Fruit fly (Drosophila melanogaster) whole organism, adult: Measurements from ENCODE around the gene InR.

Experiments
- CG11617 ChIP-seq: fragments of 200-800 bp; sonication (Bioruptor generic); optimal IDR thresholded peaks from 2 replicates; lab custom pipeline; 2017; ENCODE audit warnings: mild to moderate bottlenecking, missing biosample characterization, missing genetic modification reagents, missing genetic modification characterization
- CG12768 ChIP-seq: fragments of 200-800 bp; sonication (Bioruptor generic); optimal IDR thresholded peaks from 2 replicates; lab custom pipeline; 2017; ENCODE audit warnings: missing biosample characterization, missing genetic modification characterization, mild to moderate bottlenecking, moderate library complexity, missing genetic modification reagents
- CG14711 ChIP-seq: fragments of 200-800 bp; sonication (Bioruptor generic); optimal IDR thresholded peaks from 2 replicates; lab custom pipeline; 2018; ENCODE audit warnings: missing biosample characterization, mild to moderate bottlenecking, missing genetic modification characterization, moderate library complexity
- CG1620 ChIP-seq: fragments of 200-800 bp; sonication (Bioruptor generic); optimal IDR thresholded peaks from 2 replicates; lab custom pipeline; 2016; ENCODE audit warnings: missing biosample characterization, missing genetic modification characterization
- CG33017 ChIP-seq: fragments of 200-800 bp; sonication (Bioruptor generic); optimal IDR thresholded peaks from 2 replicates; lab custom pipeline; 2018; ENCODE audit warnings: missing biosample characterization, mild to moderate bottlenecking, missing genetic modification characterization, moderate library complexity
- CG5204 ChIP-seq: fragments of 200-800 bp; sonication (Bioruptor generic); optimal IDR thresholded peaks from 2 replicates; lab custom pipeline; 2016; ENCODE audit warnings: missing biosample characterization, missing genetic modification characterization
- CG7045 ChIP-seq: fragments of 200-800 bp; sonication (Bioruptor generic); optimal IDR thresholded peaks from 2 replicates; lab custom pipeline; 2017; ENCODE audit warnings: missing biosample characterization, mild to moderate bottlenecking, missing genetic modification characterization
- CG7101 ChIP-seq: fragments of 200-800 bp; sonication (Bioruptor generic); optimal IDR thresholded peaks from 2 replicates; lab custom pipeline; 2018; ENCODE audit warnings: missing biosample characterization, mild to moderate bottlenecking, missing genetic modification characterization, moderate library complexity
- Clk ChIP-seq: fragments of 200-800 bp; sonication (Bioruptor generic); optimal IDR thresholded peaks from 2 replicates; lab custom pipeline; 2017; ENCODE audit warnings: missing biosample characterization, missing genetic modification characterization
- Crg-1 ChIP-seq: fragments of 200-800 bp; sonication (Bioruptor generic); optimal IDR thresholded peaks from 2 replicates; lab custom pipeline; 2016; ENCODE audit warnings: missing biosample characterization, missing genetic modification characterization
- Hr96 ChIP-seq: fragments of 200-800 bp; sonication (Bioruptor generic); optimal IDR thresholded peaks from 2 replicates; lab custom pipeline; 2016; ENCODE audit warnings: missing biosample characterization, missing genetic modification characterization
- Mnt ChIP-seq: fragments of 200-800 bp; sonication (Bioruptor generic); optimal IDR thresholded peaks from 2 replicates; lab custom pipeline; 2016; ENCODE audit warnings: missing biosample characterization, mild to moderate bottlenecking, missing genetic modification characterization
- bab1 ChIP-seq: fragments of 200-800 bp; sonication (Bioruptor generic); optimal IDR thresholded peaks from 3 replicates; lab custom pipeline; 2019; ENCODE audit warnings: missing biosample characterization, mild to moderate bottlenecking, missing genetic modification characterization, moderate library complexity
- cic ChIP-seq: fragments of 200-800 bp; sonication (Bioruptor generic); optimal IDR thresholded peaks from 2 replicates; lab custom pipeline; 2017; ENCODE audit warnings: missing biosample characterization, mild to moderate bottlenecking, missing genetic modification characterization, moderate library complexity
- cnc ChIP-seq, 2 experiments: fragments of >200 bp; optimal IDR thresholded peaks; 2 replicates each; lab custom pipeline; 2017
- kay ChIP-seq: fragments of 200-800 bp; sonication (Bioruptor generic); peaks from one replicate; lab custom pipeline; 2016; ENCODE audit warnings: missing biosample characterization, missing genetic modification characterization, borderline replicate concordance
- ovo ChIP-seq: fragments of 200-800 bp; sonication (Bioruptor generic); optimal IDR thresholded peaks from 2 replicates; lab custom pipeline; 2016; ENCODE audit warnings: missing biosample characterization, missing genetic modification characterization
- pad ChIP-seq: fragments of 200-800 bp; sonication (Bioruptor generic); optimal IDR thresholded peaks from 3 replicates; lab custom pipeline; 2017; ENCODE audit warnings: missing biosample characterization, missing genetic modification characterization, mild to moderate bottlenecking, moderate library complexity, missing genetic modification reagents
- tj ChIP-seq: fragments of 200-800 bp; sonication (Bioruptor generic); optimal IDR thresholded peaks from 3 replicates; lab custom pipeline; 2017; ENCODE audit warnings: missing biosample characterization, mild to moderate bottlenecking, missing genetic modification characterization, moderate library complexity
- toe ChIP-seq: fragments of 200-800 bp; sonication (Bioruptor generic); optimal IDR thresholded peaks from 2 replicates; lab custom pipeline; 2016; ENCODE audit warnings: missing biosample characterization, missing genetic modification characterization

InR gene

dm6 chr3R:21653434-21653833 is 34.3 kb upstream of the InR start:
- no peak for TF ChIP-seq pad (GFP tag; lab: Kevin White, UChicago)
- no peak for TF ChIP-seq tj (GFP tag; lab: Kevin White, UChicago)
- no peak for TF ChIP-seq bab1 (GFP tag; lab: Kevin White, UChicago)
- TF ChIP-seq CG14711 (tag; lab: Kevin White, UChicago), result no peak
- TF ChIP-seq ovo (GFP tag; lab: Kevin White, UChicago), result no peak
- no peak for TF ChIP-seq Clk
- no peak for TF ChIP-seq cic (GFP tag; lab: Kevin White, UChicago)
- TF ChIP-seq CG1620 (GFP tag; lab: Kevin White, UChicago), result no peak
- TF ChIP-seq CG5204 (GFP tag; lab: Kevin White, UChicago), result no peak
- no peak for TF ChIP-seq toe (GFP tag; lab: Kevin White, UChicago)

- no peak for TF ChIP-seq CG1620 (GFP tag; lab: Kevin White, UChicago)
- TF ChIP-seq tj (GFP tag; lab: Kevin White, UChicago), result peak; percentile 13
Measured at dm6 chr3R:21652891-21653394, 33.8 kb upstream of the InR start.

- TF ChIP-seq CG1620 (GFP tag; lab: Kevin White, UChicago), result no peak
- peak; percentile 78 for TF ChIP-seq tj (GFP tag; lab: Kevin White, UChicago)
Measured at dm6 chr3R:21651048-21651887, 32.1 kb upstream of the InR start.

dm6 chr3R:21650506-21650905 is 31.4 kb upstream of the InR start:
- no peak for TF ChIP-seq Crg-1
- TF ChIP-seq Hr96 (GFP tag; lab: Kevin White, UChicago), result no peak
- no peak for TF ChIP-seq CG12768 (GFP tag; lab: Kevin White, UChicago)
- TF ChIP-seq cic (GFP tag; lab: Kevin White, UChicago), result no peak
- no peak for TF ChIP-seq CG14711 (tag; lab: Kevin White, UChicago)
- no peak for TF ChIP-seq toe (GFP tag; lab: Kevin White, UChicago)
- TF ChIP-seq CG11617 (GFP tag; lab: Kevin White, UChicago), result no peak
- TF ChIP-seq kay (GFP tag; lab: Kevin White, UChicago), result no peak
- TF ChIP-seq CG1620 (GFP tag; lab: Kevin White, UChicago), result no peak
- no peak for TF ChIP-seq bab1 (GFP tag; lab: Kevin White, UChicago)
- TF ChIP-seq pad (GFP tag; lab: Kevin White, UChicago), result no peak
- no peak for TF ChIP-seq ovo (GFP tag; lab: Kevin White, UChicago)
- TF ChIP-seq CG7045 (GFP tag; lab: Kevin White, UChicago), result no peak
- TF ChIP-seq tj (GFP tag; lab: Kevin White, UChicago), result no peak
- no peak for TF ChIP-seq CG7101 (tag; lab: Kevin White, UChicago)
- TF ChIP-seq Clk, result no peak
- no peak for TF ChIP-seq CG5204 (GFP tag; lab: Kevin White, UChicago)
- TF ChIP-seq cnc (optimal IDR thresholded peaks at IDR 0.05; lab: Kevin White, UChicago), result no peak
- TF ChIP-seq Mnt (GFP tag; lab: Kevin White, UChicago), result no peak

- TF ChIP-seq tj (GFP tag; lab: Kevin White, UChicago) (peak; percentile 6), Crg-1 (no peak)
Measured at dm6 chr3R:21649823-21650499, 30.8 kb upstream of the InR start.

dm6 chr3R:21649053-21649821 is 30.1 kb upstream of the InR start:
- no peak for TF ChIP-seq Clk
- TF ChIP-seq CG14711 (tag; lab: Kevin White, UChicago), result no peak
- TF ChIP-seq CG1620 (GFP tag; lab: Kevin White, UChicago), result no peak
- no peak for TF ChIP-seq CG33017 (tag; lab: Kevin White, UChicago)
- no peak for TF ChIP-seq pad (GFP tag; lab: Kevin White, UChicago)
- TF ChIP-seq Mnt (GFP tag; lab: Kevin White, UChicago), result no peak
- no peak for TF ChIP-seq CG11617 (GFP tag; lab: Kevin White, UChicago)
- no peak for TF ChIP-seq kay (GFP tag; lab: Kevin White, UChicago)
- TF ChIP-seq toe (GFP tag; lab: Kevin White, UChicago), result no peak
- TF ChIP-seq bab1 (GFP tag; lab: Kevin White, UChicago), result no peak
- no peak for TF ChIP-seq CG7101 (tag; lab: Kevin White, UChicago)
- no peak for TF ChIP-seq Hr96 (GFP tag; lab: Kevin White, UChicago)
- no peak for TF ChIP-seq cnc (optimal IDR thresholded peaks at IDR 0.05; lab: Kevin White, UChicago)
- TF ChIP-seq CG5204 (GFP tag; lab: Kevin White, UChicago), result no peak
- TF ChIP-seq tj (GFP tag; lab: Kevin White, UChicago), result no peak
- no peak for TF ChIP-seq cic (GFP tag; lab: Kevin White, UChicago)
- TF ChIP-seq CG12768 (GFP tag; lab: Kevin White, UChicago), result no peak
